Worm (Caenorhabditis elegans) whole organism, young adult: ENCODE data around the gene irld-32.

Experiments
- C06A6.2 ChIP-seq: fragments of 200-800 bp; sonication (Bioruptor generic); conservative IDR thresholded peaks from 2 replicates; pipeline ENCODE4 v1.3.6; 2022; ENCODE audit warnings: missing genetic modification characterization, missing compliant biosample characterization
- D2030.7 ChIP-seq: fragments of 200-800 bp; sonication (Bioruptor generic); IDR thresholded peaks from 2 replicates; pipeline ENCODE4 v1.3.6; 2022; ENCODE audit warnings: missing genetic modification reagents, missing genetic modification characterization, missing compliant biosample characterization
- F23B12.7 ChIP-seq: sonication (generic microtip); optimal IDR thresholded peaks from 2 replicates; lab custom pipeline; 2017; ENCODE audit warnings: missing genetic modification characterization, mild to moderate bottlenecking, missing compliant biosample characterization, antibody characterized with exemption, moderate library complexity; ENCODE audit not compliant: insufficient read depth
- F37B4.10 ChIP-seq: fragments of 200-800 bp; sonication (Bioruptor generic); IDR thresholded peaks from 2 replicates; pipeline ENCODE4 v1.3.6; 2022; ENCODE audit warnings: missing genetic modification characterization, missing compliant biosample characterization
- F39B2.1 ChIP-seq: fragments of 200-800 bp; sonication (Bioruptor generic); IDR thresholded peaks from 2 replicates; pipeline ENCODE4 v1.3.6; 2022; ENCODE audit warnings: missing genetic modification reagents, missing genetic modification characterization, missing compliant biosample characterization
- F55B11.4 ChIP-seq: sonication (generic microtip); optimal IDR thresholded peaks from 2 replicates; lab custom pipeline; 2016; ENCODE audit warnings: missing compliant biosample characterization, missing genetic modification characterization, borderline replicate concordance; ENCODE audit not compliant: insufficient read depth
- F57C9.4 ChIP-seq: sonication (generic microtip); optimal IDR thresholded peaks from 2 replicates; lab custom pipeline; 2017; ENCODE audit warnings: mild to moderate bottlenecking, missing genetic modification characterization, missing compliant biosample characterization
- K12H6.12 ChIP-seq: fragments of 200-800 bp; sonication (Bioruptor generic); optimal IDR thresholded peaks from 2 replicates; lab custom pipeline; 2018; ENCODE audit warnings: mild to moderate bottlenecking, missing genetic modification characterization, missing compliant biosample characterization
- Y53G8AR.9 ChIP-seq: fragments of 200-800 bp; sonication (Bioruptor generic); conservative IDR thresholded peaks from 2 replicates; pipeline ENCODE4 v1.3.6; 2022; ENCODE audit warnings: missing genetic modification reagents, missing genetic modification characterization, missing compliant biosample characterization
- aptf-3 ChIP-seq: fragments of 200-800 bp; sonication (Bioruptor generic); IDR thresholded peaks from 2 replicates; pipeline ENCODE4 v1.3.6; 2022; ENCODE audit warnings: missing genetic modification characterization, missing compliant biosample characterization
- bed-2 ChIP-seq: fragments of 200-800 bp; sonication (Bioruptor generic); IDR thresholded peaks from 2 replicates; pipeline ENCODE4 v1.3.6; 2022; ENCODE audit warnings: missing genetic modification reagents, missing genetic modification characterization, missing compliant biosample characterization
- ccch-3 ChIP-seq: fragments of 200-800 bp; sonication (Bioruptor generic); optimal IDR thresholded peaks from 2 replicates; lab custom pipeline; 2018; ENCODE audit warnings: mild to moderate bottlenecking, missing genetic modification characterization, missing compliant biosample characterization
- cebp-2 ChIP-seq: fragments of 200-800 bp; sonication (Bioruptor generic); IDR thresholded peaks from 2 replicates; pipeline ENCODE4 v1.3.6; 2022; ENCODE audit warnings: missing genetic modification characterization, missing compliant biosample characterization
- ceh-100 ChIP-seq: fragments of 200-800 bp; sonication (Bioruptor generic); IDR thresholded peaks from 2 replicates; pipeline ENCODE4 v1.3.6; 2022; ENCODE audit warnings: missing genetic modification reagents, missing genetic modification characterization, missing compliant biosample characterization
- die-1 ChIP-seq: sonication (generic microtip); optimal IDR thresholded peaks from 2 replicates; lab custom pipeline; 2016; ENCODE audit warnings: missing genotype, mild to moderate bottlenecking, missing genetic modification characterization, missing compliant biosample characterization
- dox-1 ChIP-seq: fragments of 200-800 bp; sonication (Bioruptor generic); IDR thresholded peaks from 2 replicates; pipeline ENCODE4 v1.3.6; 2022; ENCODE audit warnings: missing genetic modification reagents, missing genetic modification characterization, missing compliant biosample characterization
- egl-18 ChIP-seq: fragments of 200-800 bp; sonication (Bioruptor generic); IDR thresholded peaks from 2 replicates; pipeline ENCODE4 v1.3.6; 2022; ENCODE audit warnings: missing genetic modification reagents, missing genetic modification characterization, missing compliant biosample characterization
- egl-44 ChIP-seq: fragments of 200-800 bp; sonication (Bioruptor generic); IDR thresholded peaks from 2 replicates; pipeline ENCODE4 v1.3.6; 2022; ENCODE audit warnings: missing genetic modification reagents, missing genetic modification characterization, missing compliant biosample characterization
- egrh-3 ChIP-seq: fragments of 200-800 bp; sonication (Bioruptor generic); IDR thresholded peaks from 2 replicates; pipeline ENCODE4 v1.3.6; 2022; ENCODE audit warnings: missing genetic modification reagents, missing genetic modification characterization, missing compliant biosample characterization
- ets-4 ChIP-seq: fragments of 200-800 bp; sonication (Bioruptor generic); optimal IDR thresholded peaks from 2 replicates; lab custom pipeline; 2018; ENCODE audit warnings: mild to moderate bottlenecking, missing genetic modification characterization, missing compliant biosample characterization
- gei-17 ChIP-seq: fragments of 200-800 bp; sonication (Bioruptor generic); optimal IDR thresholded peaks from 2 replicates; lab custom pipeline; 2018; ENCODE audit warnings: mild to moderate bottlenecking, missing genetic modification characterization, missing compliant biosample characterization
- hlh-12 ChIP-seq: sonication (generic microtip); optimal IDR thresholded peaks from 2 replicates; lab custom pipeline; 2016; ENCODE audit warnings: missing genetic modification characterization, missing compliant biosample characterization
- hlh-26 ChIP-seq: fragments of 200-800 bp; sonication (Bioruptor generic); conservative IDR thresholded peaks from 2 replicates; pipeline ENCODE4 v1.3.6; 2022; ENCODE audit warnings: missing genetic modification reagents, missing genetic modification characterization, missing compliant biosample characterization
- let-607 ChIP-seq, 2 experiments: fragments of 200-800 bp in 1 of 2; sonication (Bioruptor generic) in 1 of 2; sonication (generic microtip) in 1 of 2; optimal IDR thresholded peaks; 2 replicates each; lab custom pipeline; 2016 to 2018; ENCODE audit warnings: mild to moderate bottlenecking in 2 of 2, missing compliant biosample characterization in 2 of 2, missing genetic modification characterization in 2 of 2, moderate library complexity in 2 of 2, missing genotype in 1 of 2
- lin-26 ChIP-seq: fragments of 200-800 bp; sonication (Bioruptor generic); IDR thresholded peaks from 2 replicates; pipeline ENCODE4 v1.3.6; 2022; ENCODE audit warnings: missing genetic modification reagents, missing genetic modification characterization, missing compliant biosample characterization
- lir-1 ChIP-seq: fragments of 200-800 bp; sonication (Bioruptor generic); conservative IDR thresholded peaks from 2 replicates; pipeline ENCODE4 v1.3.6; 2022; ENCODE audit warnings: missing genetic modification reagents, missing genetic modification characterization, missing compliant biosample characterization
- madf-10 ChIP-seq: sonication (generic microtip); optimal IDR thresholded peaks from 2 replicates; lab custom pipeline; 2016; ENCODE audit warnings: mild to moderate bottlenecking, missing genetic modification characterization, missing compliant biosample characterization
- madf-3 ChIP-seq: fragments of 200-800 bp; sonication (Bioruptor generic); IDR thresholded peaks from 2 replicates; pipeline ENCODE4 v1.3.6; 2022; ENCODE audit warnings: missing genetic modification reagents, missing genetic modification characterization, missing compliant biosample characterization
- madf-6 ChIP-seq: fragments of 200-800 bp; sonication (Bioruptor generic); IDR thresholded peaks from 2 replicates; pipeline ENCODE4 v1.3.6; 2022; ENCODE audit warnings: missing genetic modification reagents, missing genetic modification characterization, missing compliant biosample characterization
- madf-8 ChIP-seq: fragments of 200-800 bp; sonication (Bioruptor generic); conservative IDR thresholded peaks from 2 replicates; pipeline ENCODE4 v1.3.6; 2022; ENCODE audit warnings: missing genetic modification reagents, missing genetic modification characterization, missing compliant biosample characterization
- nfya-1 ChIP-seq: sonication (generic microtip); optimal IDR thresholded peaks from 2 replicates; lab custom pipeline; 2017; ENCODE audit warnings: antibody characterized with exemption, missing compliant biosample characterization, missing genetic modification characterization, borderline replicate concordance; ENCODE audit not compliant: insufficient read depth
- nfyb-1 ChIP-seq: fragments of 200-800 bp; sonication (Bioruptor generic); IDR thresholded peaks from 2 replicates; pipeline ENCODE4 v1.3.6; 2022; ENCODE audit warnings: missing genetic modification reagents, missing genetic modification characterization, missing compliant biosample characterization
- nhr-80 ChIP-seq: sonication (generic microtip); optimal IDR thresholded peaks from 2 replicates; lab custom pipeline; 2016; ENCODE audit warnings: missing genetic modification characterization, missing compliant biosample characterization
- nhr-90 ChIP-seq: sonication (generic microtip); optimal IDR thresholded peaks from 2 replicates; lab custom pipeline; 2016; ENCODE audit warnings: missing genotype, mild to moderate bottlenecking, missing genetic modification characterization, missing compliant biosample characterization
- pha-4 ChIP-seq: fragments of 150-350 bp; sonication (generic microtip); optimal IDR thresholded peaks from 2 replicates; lab custom pipeline; 2014; ENCODE audit warnings: missing biosample characterization, missing genetic modification reagents, missing genetic modification characterization
- repo-1 ChIP-seq: sonication (generic microtip); optimal IDR thresholded peaks from 2 replicates; lab custom pipeline; 2017; ENCODE audit warnings: mild to moderate bottlenecking, missing genetic modification characterization, missing compliant biosample characterization
- sea-2 ChIP-seq: fragments of 200-800 bp; sonication (Bioruptor generic); IDR thresholded peaks from 2 replicates; pipeline ENCODE4 v1.3.6; 2022; ENCODE audit warnings: missing genetic modification characterization, missing compliant biosample characterization
- tbp1 ChIP-seq: fragments of 200-800 bp; sonication (Bioruptor generic); optimal IDR thresholded peaks from 2 replicates; lab custom pipeline; 2018; ENCODE audit warnings: mild to moderate bottlenecking, missing genetic modification characterization, missing compliant biosample characterization
- tlf-1 ChIP-seq: fragments of 200-800 bp; sonication (Bioruptor generic); optimal IDR thresholded peaks from 2 replicates; lab custom pipeline; 2018; ENCODE audit warnings: mild to moderate bottlenecking, missing genetic modification characterization, missing compliant biosample characterization
- unc-62 ChIP-seq: fragments of 150-350 bp; optimal IDR thresholded peaks from 2 replicates; lab custom pipeline; 2014; ENCODE audit warnings: missing biosample characterization, missing genetic modification reagents, missing genetic modification characterization
- zfh-2 ChIP-seq: fragments of 200-800 bp; sonication (Bioruptor generic); conservative IDR thresholded peaks from 2 replicates; pipeline ENCODE4 v1.3.6; 2022; ENCODE audit warnings: missing genetic modification reagents, missing genetic modification characterization, missing compliant biosample characterization
- ztf-22 ChIP-seq: fragments of 200-800 bp; sonication (Bioruptor generic); optimal IDR thresholded peaks from 2 replicates; lab custom pipeline; 2018; ENCODE audit warnings: mild to moderate bottlenecking, missing genetic modification characterization, moderate library complexity, missing compliant biosample characterization
- ztf-25 ChIP-seq: fragments of 200-800 bp; sonication (Bioruptor generic); IDR thresholded peaks from 2 replicates; pipeline ENCODE4 v1.3.6; 2022; ENCODE audit warnings: missing genetic modification reagents, missing genetic modification characterization, missing compliant biosample characterization
- ztf-28 ChIP-seq: fragments of 200-800 bp; sonication (Bioruptor generic); IDR thresholded peaks from 2 replicates; pipeline ENCODE4 v1.3.6; 2022; ENCODE audit warnings: missing genetic modification reagents, missing genetic modification characterization, missing compliant biosample characterization

irld-32 gene

DNA sequence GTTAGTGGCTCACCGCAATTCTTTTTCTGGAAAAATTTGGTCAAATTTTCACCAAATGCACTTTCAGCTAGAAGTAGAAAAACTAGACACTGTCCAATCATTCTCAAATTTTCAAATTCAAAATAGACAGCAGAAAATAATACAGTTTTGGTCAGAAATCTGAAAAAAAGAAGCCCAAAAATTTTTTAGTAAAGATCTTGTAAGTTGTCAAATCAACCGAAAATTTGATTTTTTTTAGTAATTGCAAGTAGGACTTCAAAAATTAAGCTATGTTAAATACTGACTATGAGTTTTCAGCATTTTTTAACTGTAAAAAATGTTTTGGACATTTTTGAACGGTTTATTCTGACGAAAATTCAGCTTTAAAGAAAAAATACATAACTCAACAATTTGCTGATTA is 30.8 kb upstream of the irld-32 start, which contains the start of gene Y19D10B.8:
TSS of gene Y19D10B.8 (minus strand) at position 101 of the 400 bp plus-strand sequence.
- TF ChIP-seq egrh-3, result no peak
- no peak for TF ChIP-seq D2030.7 (GFP tag; lab: Robert Waterston, UW)
- TF ChIP-seq, all 124 proteins: peak for 0

ce11 chrV:2303775-2304174 is 27.9 kb upstream of the irld-32 start, which contains the start of gene irld-15:
irld-15 (minus strand) TSS chrV:2303875.
- no peak for TF ChIP-seq hlh-12
- no peak for TF ChIP-seq pha-4 (tag; lab: Kevin White, UChicago)
- no peak for TF ChIP-seq ztf-22 (GFP tag; lab: Kevin White, UChicago)
- no peak for TF ChIP-seq ztf-25 (GFP tag; lab: Robert Waterston, UW)
- no peak for TF ChIP-seq F57C9.4
- TF ChIP-seq F39B2.1, result no peak
- TF ChIP-seq madf-8 (GFP tag; lab: Robert Waterston, UW), result no peak
- TF ChIP-seq madf-3 (GFP tag; lab: Robert Waterston, UW), result no peak
- no peak for TF ChIP-seq F23B12.7 (tag; lab: Kevin White, UChicago)
- TF ChIP-seq hlh-26, result no peak
- no peak for TF ChIP-seq K12H6.12 (tag; lab: Kevin White, UChicago)
- TF ChIP-seq ztf-28, result no peak
- TF ChIP-seq ccch-3 (GFP tag; lab: Kevin White, UChicago), result no peak
- TF ChIP-seq C06A6.2 (GFP tag; lab: Robert Waterston, UW), result no peak
- TF ChIP-seq repo-1 (tag; lab: Kevin White, UChicago), result no peak
- TF ChIP-seq lin-26 (GFP tag; lab: Robert Waterston, UW), result no peak
- TF ChIP-seq madf-6 (GFP tag; lab: Robert Waterston, UW), result no peak
- TF ChIP-seq nhr-80 (tag; lab: Kevin White, UChicago), result no peak
- TF ChIP-seq, all 124 proteins: peak for 0

DNA sequence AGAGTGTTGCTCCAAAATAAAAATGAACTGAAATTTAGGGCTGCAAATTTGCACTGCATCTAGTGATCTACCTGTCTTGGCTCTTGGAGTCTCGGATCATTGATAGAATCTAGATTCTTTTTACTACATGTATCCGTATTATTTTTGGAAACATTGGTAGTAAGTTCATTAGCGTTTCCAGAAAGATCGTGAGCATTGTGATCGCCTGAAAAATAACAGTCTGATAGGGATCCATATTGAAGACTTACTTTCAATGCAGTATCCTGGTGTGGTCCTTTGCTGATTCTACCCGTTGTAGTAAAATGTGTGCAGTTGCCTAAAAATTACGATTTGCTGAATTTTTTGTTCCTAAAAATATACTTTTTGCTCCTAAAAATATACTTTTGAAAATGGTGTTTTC is 25.3 kb upstream of the irld-32 start:
- TF ChIP-seq ceh-100 (GFP tag; lab: Robert Waterston, UW) (no peak), F55B11.4 (tag; lab: Kevin White, UChicago) (no peak), ztf-25 (GFP tag; lab: Robert Waterston, UW) (no peak), F37B4.10 (no peak), lir-1 (no peak), sea-2 (GFP tag; lab: Robert Waterston, UW) (no peak), dox-1 (GFP tag; lab: Robert Waterston, UW) (no peak), egl-18 (GFP tag; lab: Robert Waterston, UW) (no peak), die-1 (no peak), bed-2 (GFP tag; lab: Robert Waterston, UW) (no peak)

ce11 chrV:2308246-2308645 is 23.5 kb upstream of the irld-32 start:
- TF ChIP-seq die-1 (no peak), cebp-2 (GFP tag; lab: Robert Waterston, UW) (no peak), nfya-1 (tag; lab: Kevin White, UChicago) (no peak), F37B4.10 (no peak), hlh-26 (no peak), madf-10 (peak; percentile 41), gei-17 (no peak), tlf-1 (GFP tag; lab: Kevin White, UChicago) (peak; percentile 31), egl-44 (GFP tag; lab: Robert Waterston, UW) (0 out of 2 replicates have a peak, but pooled peaks have one; percentile 36), nhr-80 (tag; lab: Kevin White, UChicago) (peak; percentile 99), dox-1 (GFP tag; lab: Robert Waterston, UW) (peak; percentile 73), nhr-90 (tag; lab: Kevin White, UChicago) (peak; percentile 57), aptf-3 (no peak), tbp1 (GFP tag; lab: Kevin White, UChicago) (peak; percentile 43), D2030.7 (GFP tag; lab: Robert Waterston, UW) (no peak), Y53G8AR.9 (no peak), unc-62 (GFP tag; lab: Kevin White, UChicago) (peak; percentile 10), zfh-2 (no peak), nfyb-1 (GFP tag; lab: Robert Waterston, UW) (peak; percentile 72), let-607 (tag; optimal IDR thresholded peaks at IDR 0.05; lab: Kevin White, UChicago) (peak; percentile 70 to 82), ztf-22 (GFP tag; lab: Kevin White, UChicago) (peak; percentile 65), ets-4 (GFP tag; lab: Kevin White, UChicago) (peak; percentile 41)
